Worm (Caenorhabditis elegans) whole organism, early embryonic: Measurements from ENCODE around the gene T03G6.3.

Experiments used
- B0310.2 ChIP-seq: sonication (generic microtip); optimal IDR thresholded peaks from 2 replicates; lab custom pipeline; 2016; ENCODE audit warnings: mild to moderate bottlenecking, missing genetic modification characterization, missing compliant biosample characterization
- F13C5.2 ChIP-seq: sonication (generic microtip); optimal IDR thresholded peaks from 2 replicates; lab custom pipeline; 2017; ENCODE audit warnings: mild to moderate bottlenecking, missing genetic modification characterization, inconsistent platforms, missing compliant biosample characterization
- aly-1 ChIP-seq: sonication (generic microtip); optimal IDR thresholded peaks from 2 replicates; lab custom pipeline; 2016; ENCODE audit warnings: missing genetic modification characterization, missing compliant biosample characterization
- ama-1 ChIP-seq: fragments of 150-350 bp; optimal IDR thresholded peaks from 2 replicates; lab custom pipeline; 2014
- ceh-13 ChIP-seq: fragments of 200-800 bp; sonication (Bioruptor generic); optimal IDR thresholded peaks from 2 replicates; lab custom pipeline; 2018; ENCODE audit warnings: mild to moderate bottlenecking, missing genetic modification characterization, missing compliant biosample characterization
- ceh-36 ChIP-seq: sonication (generic microtip); optimal IDR thresholded peaks from 2 replicates; lab custom pipeline; 2016; ENCODE audit warnings: missing genetic modification characterization, inconsistent platforms, missing compliant biosample characterization
- ets-7 ChIP-seq: sonication (generic microtip); optimal IDR thresholded peaks from 2 replicates; lab custom pipeline; 2016; ENCODE audit warnings: missing genotype, missing genetic modification characterization, missing compliant biosample characterization
- flt-1 ChIP-seq: fragments of 200-800 bp; sonication (Bioruptor generic); IDR thresholded peaks from 2 replicates; pipeline ENCODE4 v1.3.6; 2022; ENCODE audit warnings: missing genetic modification characterization, missing compliant biosample characterization
- hmbx-1 ChIP-seq: sonication (generic microtip); optimal IDR thresholded peaks from 2 replicates; lab custom pipeline; 2016; ENCODE audit warnings: mild to moderate bottlenecking, missing genetic modification characterization, missing compliant biosample characterization
- hmg-4 ChIP-seq: fragments of 200-800 bp; sonication (Bioruptor generic); optimal IDR thresholded peaks from 2 replicates; lab custom pipeline; 2018; ENCODE audit warnings: mild to moderate bottlenecking, missing genetic modification characterization, missing compliant biosample characterization
- hnd-1 ChIP-seq: sonication (generic microtip); optimal IDR thresholded peaks from 2 replicates; lab custom pipeline; 2016; ENCODE audit warnings: missing genetic modification characterization, missing compliant biosample characterization
- pes-1 ChIP-seq: fragments of 200-800 bp; sonication (Bioruptor generic); IDR thresholded peaks from 2 replicates; pipeline ENCODE4 v1.3.6; 2022; ENCODE audit warnings: missing genetic modification reagents, missing genetic modification characterization, missing compliant biosample characterization
- scrt-1 ChIP-seq: fragments of 200-800 bp; sonication (Bioruptor generic); IDR thresholded peaks from 2 replicates; pipeline ENCODE4 v1.3.6; 2022; ENCODE audit warnings: missing genetic modification characterization, missing compliant biosample characterization
- sea-1 ChIP-seq: fragments of 200-800 bp; sonication (Bioruptor generic); conservative IDR thresholded peaks from 2 replicates; pipeline ENCODE4 v1.3.6; 2022; ENCODE audit warnings: missing genetic modification characterization, missing compliant biosample characterization
- tbx-11 ChIP-seq: fragments of 200-800 bp; sonication (Bioruptor generic); IDR thresholded peaks from 2 replicates; pipeline ENCODE4 v1.3.6; 2022; ENCODE audit warnings: missing genetic modification characterization, missing compliant biosample characterization
- tbx-37 ChIP-seq: fragments of 200-800 bp; sonication (Bioruptor generic); conservative IDR thresholded peaks from 2 replicates; pipeline ENCODE4 v1.3.6; 2022; ENCODE audit warnings: missing genetic modification reagents, missing genetic modification characterization, missing compliant biosample characterization
- tra-4 ChIP-seq: sonication (generic microtip); optimal IDR thresholded peaks from 2 replicates; lab custom pipeline; 2017; ENCODE audit warnings: missing genetic modification characterization, missing compliant biosample characterization

T03G6.3 gene

ce11 chrX:2615626-2616025, at the start of gene T03G6.3:
T03G6.3 (minus strand) TSS chrX:2615726.
- TF ChIP-seq hmbx-1 (tag; lab: Kevin White, UChicago) = no peak
- TF ChIP-seq flt-1 (GFP tag; lab: Robert Waterston, UW) = no peak
- TF ChIP-seq tra-4 (tag; lab: Kevin White, UChicago) = no peak
- TF ChIP-seq hmg-4 = no peak
- no peak for TF ChIP-seq pes-1 (GFP tag; lab: Robert Waterston, UW)
- no peak for TF ChIP-seq B0310.2
- TF ChIP-seq tbx-37 (GFP tag; lab: Robert Waterston, UW) = no peak
- TF ChIP-seq scrt-1 = no peak
- no peak for TF ChIP-seq sea-1
- TF ChIP-seq ceh-36 (tag; lab: Kevin White, UChicago) = no peak
- TF ChIP-seq ceh-13 (GFP tag; lab: Kevin White, UChicago) = no peak
- TF ChIP-seq ama-1 (lab: Kevin White, UChicago) = no peak
- no peak for TF ChIP-seq ets-7 (tag; lab: Kevin White, UChicago)
- no peak for TF ChIP-seq aly-1 (tag; lab: Kevin White, UChicago)
- TF ChIP-seq F13C5.2 (tag; lab: Kevin White, UChicago) = no peak
- TF ChIP-seq tbx-11 = no peak
- TF ChIP-seq hnd-1 (tag; lab: Kevin White, UChicago) = no peak

- TF ChIP-seq F13C5.2 (tag; lab: Kevin White, UChicago) (no peak), aly-1 (tag; lab: Kevin White, UChicago) (no peak), ceh-13 (GFP tag; lab: Kevin White, UChicago) (no peak), scrt-1 (no peak), flt-1 (GFP tag; lab: Robert Waterston, UW) (no peak), tra-4 (tag; lab: Kevin White, UChicago) (no peak), hmbx-1 (tag; lab: Kevin White, UChicago) (no peak), ceh-36 (tag; lab: Kevin White, UChicago) (no peak), hmg-4 (no peak), tbx-11 (no peak), tbx-37 (GFP tag; lab: Robert Waterston, UW) (no peak), pes-1 (GFP tag; lab: Robert Waterston, UW) (no peak), ets-7 (tag; lab: Kevin White, UChicago) (no peak), sea-1 (no peak), hnd-1 (tag; lab: Kevin White, UChicago) (no peak), ama-1 (lab: Kevin White, UChicago) (no peak), B0310.2 (no peak)
These were observed 48.7 kb upstream of the T03G6.3 start, which contains the start of gene F54G2.1 for ce11 chrX:2664273-2664672. F54G2.1 (minus strand) TSS chrX:2664373.

DNA sequence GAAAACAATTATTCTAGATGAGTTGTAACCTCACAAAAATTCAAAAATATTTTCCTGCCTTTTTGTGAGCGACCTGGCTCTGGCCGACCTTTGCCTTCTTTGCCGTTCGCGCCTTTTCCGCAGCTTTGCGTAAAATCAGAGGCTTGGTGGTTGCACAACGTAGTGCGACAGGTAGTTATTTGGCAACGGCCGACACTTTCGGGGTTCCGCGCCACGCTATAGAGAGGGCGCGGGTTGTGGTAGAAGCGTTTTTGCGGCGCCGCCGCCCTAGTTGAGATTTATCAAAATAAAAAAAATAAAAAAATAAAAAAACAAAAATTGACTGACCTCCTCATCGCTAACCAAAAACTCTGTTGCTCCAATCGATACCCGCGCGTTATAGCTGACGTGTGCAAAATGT, 48.3 kb upstream of the T03G6.3 start:
- no peak for TF ChIP-seq flt-1 (GFP tag; lab: Robert Waterston, UW)
- no peak for TF ChIP-seq hmg-4
- no peak for TF ChIP-seq hnd-1 (tag; lab: Kevin White, UChicago)
- TF ChIP-seq sea-1 = no peak
- no peak for TF ChIP-seq tbx-37 (GFP tag; lab: Robert Waterston, UW)
- no peak for TF ChIP-seq ets-7 (tag; lab: Kevin White, UChicago)
- TF ChIP-seq ama-1 (lab: Kevin White, UChicago) = no peak
- no peak for TF ChIP-seq tbx-11
- no peak for TF ChIP-seq tra-4 (tag; lab: Kevin White, UChicago)

DNA sequence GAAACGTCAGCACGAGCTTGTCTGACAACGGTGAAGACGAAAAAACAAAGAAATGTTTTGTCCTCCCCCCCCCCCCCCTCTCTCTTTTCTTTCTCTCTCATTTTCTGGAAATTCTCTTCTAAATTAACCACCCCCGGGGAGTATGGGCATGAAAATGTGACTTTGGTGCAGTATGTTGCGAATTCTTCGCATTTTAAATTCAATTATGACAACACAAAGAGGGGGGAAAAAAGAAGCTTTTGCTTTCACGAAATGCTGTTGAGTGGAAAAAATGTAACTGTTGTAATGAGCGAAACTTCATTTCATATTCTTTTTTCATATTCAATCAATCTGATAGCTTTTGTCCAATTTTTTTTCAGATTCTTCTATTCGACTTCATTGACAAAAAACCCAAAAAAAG, 38.8 kb upstream of the T03G6.3 start:
- no peak for TF ChIP-seq ceh-13 (GFP tag; lab: Kevin White, UChicago)
- TF ChIP-seq hmg-4 = no peak
- TF ChIP-seq sea-1 = no peak
- no peak for TF ChIP-seq ama-1 (lab: Kevin White, UChicago)
- no peak for TF ChIP-seq pes-1 (GFP tag; lab: Robert Waterston, UW)
- TF ChIP-seq ceh-36 (tag; lab: Kevin White, UChicago) = no peak
- no peak for TF ChIP-seq B0310.2

- no peak for TF ChIP-seq ceh-13 (GFP tag; lab: Kevin White, UChicago)
- TF ChIP-seq aly-1 (tag; lab: Kevin White, UChicago) = no peak
- TF ChIP-seq ceh-36 (tag; lab: Kevin White, UChicago) = no peak
- TF ChIP-seq sea-1 = no peak
- TF ChIP-seq B0310.2 = no peak
- TF ChIP-seq ama-1 (lab: Kevin White, UChicago) = no peak
- TF ChIP-seq tbx-11 = no peak
- no peak for TF ChIP-seq hmbx-1 (tag; lab: Kevin White, UChicago)
- TF ChIP-seq F13C5.2 (tag; lab: Kevin White, UChicago) = no peak
- TF ChIP-seq hnd-1 (tag; lab: Kevin White, UChicago) = no peak
- TF ChIP-seq pes-1 (GFP tag; lab: Robert Waterston, UW) = no peak
- TF ChIP-seq scrt-1 = no peak
- no peak for TF ChIP-seq hmg-4
- no peak for TF ChIP-seq ets-7 (tag; lab: Kevin White, UChicago)
- TF ChIP-seq tbx-37 (GFP tag; lab: Robert Waterston, UW) = no peak
- TF ChIP-seq tra-4 (tag; lab: Kevin White, UChicago) = no peak
These were observed 25.6 kb upstream of the T03G6.3 start for ce11 chrX:2641094-2641493.

- TF ChIP-seq tra-4 (tag; lab: Kevin White, UChicago) = no peak
These were observed 25.0 kb upstream of the T03G6.3 start for ce11 chrX:2640556-2640955.

ce11 chrX:2632869-2633268, 17.3 kb upstream of the T03G6.3 start:
- TF ChIP-seq pes-1 (GFP tag; lab: Robert Waterston, UW) (no peak), aly-1 (tag; lab: Kevin White, UChicago) (no peak), ceh-36 (tag; lab: Kevin White, UChicago) (no peak), hmg-4 (no peak), ceh-13 (GFP tag; lab: Kevin White, UChicago) (no peak), F13C5.2 (tag; lab: Kevin White, UChicago) (no peak), flt-1 (GFP tag; lab: Robert Waterston, UW) (no peak), scrt-1 (no peak), tbx-37 (GFP tag; lab: Robert Waterston, UW) (no peak), ama-1 (lab: Kevin White, UChicago) (no peak), sea-1 (no peak), tra-4 (tag; lab: Kevin White, UChicago) (no peak), ets-7 (tag; lab: Kevin White, UChicago) (no peak), hnd-1 (tag; lab: Kevin White, UChicago) (no peak), hmbx-1 (tag; lab: Kevin White, UChicago) (no peak), B0310.2 (no peak), tbx-11 (no peak)
